Worm (Caenorhabditis elegans) whole organism, L2 larva: Measurements from ENCODE around the gene ZK180.5.

Source experiments
- fos-1 ChIP-seq: fragments of 150-350 bp; optimal IDR thresholded peaks from 2 replicates; lab custom pipeline; 2014; ENCODE audit warnings: missing biosample characterization, missing genetic modification characterization
- unc-62 ChIP-seq: fragments of 150-350 bp; optimal IDR thresholded peaks from 2 replicates; lab custom pipeline; 2014; ENCODE audit warnings: missing biosample characterization, missing genetic modification reagents, missing genetic modification characterization

DNA sequence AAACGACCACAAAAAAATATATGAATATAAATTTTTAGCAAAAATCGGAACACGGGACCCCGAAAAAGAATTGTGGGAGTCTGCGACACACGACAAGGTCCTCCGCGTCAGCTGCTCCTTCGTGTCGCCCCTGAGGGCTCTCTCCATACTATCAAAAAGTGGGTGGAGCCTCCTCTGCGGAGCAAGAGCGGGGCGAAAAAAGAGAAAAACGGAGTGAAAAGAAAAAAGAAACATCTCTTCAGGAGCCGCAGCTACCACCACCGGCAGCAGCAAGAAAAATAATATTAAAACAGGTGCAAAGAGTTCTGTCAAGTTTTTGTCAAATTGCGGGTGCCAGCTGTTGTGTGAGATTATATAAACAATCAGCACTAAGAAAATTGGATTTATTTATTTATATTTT, 10.3 kb downstream of the ZK180.5 start, which contains the start of gene gbb-2:
- TF ChIP-seq fos-1 (tag; lab: Kevin White, UChicago), result no peak
- no peak for TF ChIP-seq unc-62 (GFP tag; lab: Kevin White, UChicago)
